Fruit fly (Drosophila melanogaster): Measurements from ENCODE around the gene ppk15.

Gene ppk15

DNA sequence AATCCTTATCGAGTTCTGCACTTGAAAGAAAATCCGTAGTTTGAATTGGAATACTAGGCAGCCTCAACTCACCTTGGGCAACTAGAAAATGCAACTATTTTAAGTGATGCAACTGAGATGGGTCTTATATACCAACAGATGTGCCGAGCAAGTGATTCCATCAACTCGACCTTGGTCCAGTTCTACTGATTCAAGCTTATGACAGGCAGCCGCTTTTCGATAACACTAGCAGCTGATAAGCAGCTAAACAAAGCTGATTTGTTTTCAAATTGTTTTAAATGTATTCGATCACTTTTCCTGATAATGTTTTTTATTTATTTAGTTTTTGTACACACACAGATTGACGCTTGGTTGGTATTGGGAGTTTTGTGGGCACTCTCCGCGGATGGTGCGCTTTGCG is 21.5 kb upstream of the ppk15 start, which contains the start of gene CG6503:
Gene CG6503, minus strand, starts transcription at position 101 of the 400 bp plus-strand sequence.
- no peak for TF ChIP-seq cnc (optimal IDR thresholded peaks at IDR 0.05)
- TF ChIP-seq CG14711 (tag; optimal IDR thresholded peaks at IDR 0.05) = no peak
- TF ChIP-seq kay (GFP tag; ENCODE audit: borderline replicate concordance) = no peak
- TF ChIP-seq toe (GFP tag; optimal IDR thresholded peaks at IDR 0.05) = no peak
- no peak for TF ChIP-seq cic (GFP tag; optimal IDR thresholded peaks at IDR 0.05)
- TF ChIP-seq Clk (GFP tag; optimal IDR thresholded peaks at IDR 0.05) = no peak
- no peak for TF ChIP-seq CG12768 (GFP tag; optimal IDR thresholded peaks at IDR 0.05)
- no peak for TF ChIP-seq CG7101 (tag; optimal IDR thresholded peaks at IDR 0.05)
- TF ChIP-seq Mnt (GFP tag; optimal IDR thresholded peaks at IDR 0.05) = no peak
- TF ChIP-seq Hr96 (GFP tag; optimal IDR thresholded peaks at IDR 0.05) = no peak
- TF ChIP-seq CG1620 (GFP tag; optimal IDR thresholded peaks at IDR 0.05) = no peak
- TF ChIP-seq CG33017 (tag; optimal IDR thresholded peaks at IDR 0.05) = no peak
- no peak for TF ChIP-seq Crg-1 (GFP tag; optimal IDR thresholded peaks at IDR 0.05)
- TF ChIP-seq CG7045 (GFP tag; optimal IDR thresholded peaks at IDR 0.05) = no peak

- no peak for TF ChIP-seq CG7045 (GFP tag; optimal IDR thresholded peaks at IDR 0.05)
- TF ChIP-seq pad (GFP tag; optimal IDR thresholded peaks at IDR 0.05) = no peak
- TF ChIP-seq CG5204 (GFP tag; optimal IDR thresholded peaks at IDR 0.05) = no peak
- no peak for TF ChIP-seq CG12768 (GFP tag; optimal IDR thresholded peaks at IDR 0.05)
- TF ChIP-seq Mnt (GFP tag; optimal IDR thresholded peaks at IDR 0.05) = no peak
- no peak for TF ChIP-seq tj (GFP tag; optimal IDR thresholded peaks at IDR 0.05)
- no peak for TF ChIP-seq Clk (GFP tag; optimal IDR thresholded peaks at IDR 0.05)
- TF ChIP-seq cnc (optimal IDR thresholded peaks at IDR 0.05) = no peak
- TF ChIP-seq ovo (GFP tag; optimal IDR thresholded peaks at IDR 0.05) = no peak
Measured at dm6 chr3R:26413788-26414187, 10.3 kb upstream of the ppk15 start, which contains the start of gene Ald2. TSS of gene Ald2 (plus strand) at chr3R:26414088.

DNA sequence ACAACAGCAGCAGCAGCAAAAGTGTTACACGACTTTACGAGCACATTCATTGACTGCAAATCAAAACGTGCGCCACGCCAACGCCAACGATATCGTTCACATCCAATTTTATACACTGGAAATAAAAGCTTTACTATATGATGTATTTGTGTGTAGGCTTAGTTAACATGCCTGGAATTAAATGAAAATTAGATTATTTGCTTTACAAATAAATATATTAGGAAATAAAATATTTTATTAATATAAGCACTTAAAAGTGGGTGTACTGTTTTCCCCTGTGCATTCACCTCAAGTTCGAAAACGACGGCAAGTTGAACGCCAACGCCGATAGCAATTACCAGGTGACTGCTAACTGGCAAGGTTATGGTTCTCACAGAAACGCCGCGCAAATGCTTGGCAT is 6.3 kb upstream of the ppk15 start:
- TF ChIP-seq CG33017 (tag; optimal IDR thresholded peaks at IDR 0.05) (no peak), cic (GFP tag; optimal IDR thresholded peaks at IDR 0.05) (no peak), tj (GFP tag; optimal IDR thresholded peaks at IDR 0.05) (no peak), CG7101 (tag; optimal IDR thresholded peaks at IDR 0.05) (no peak), Crg-1 (GFP tag; optimal IDR thresholded peaks at IDR 0.05) (no peak), CG14711 (tag; optimal IDR thresholded peaks at IDR 0.05) (no peak), toe (GFP tag; optimal IDR thresholded peaks at IDR 0.05) (no peak), CG11617 (GFP tag; optimal IDR thresholded peaks at IDR 0.05) (no peak), Hr96 (GFP tag; optimal IDR thresholded peaks at IDR 0.05) (no peak), Clk (GFP tag; optimal IDR thresholded peaks at IDR 0.05) (no peak), ovo (GFP tag; optimal IDR thresholded peaks at IDR 0.05) (no peak), Mnt (GFP tag; optimal IDR thresholded peaks at IDR 0.05) (no peak), CG7045 (GFP tag; optimal IDR thresholded peaks at IDR 0.05) (no peak)

All from whole organism, adult.